Worm (Caenorhabditis elegans): ENCODE measurements around the gene apc-10.

DNA sequence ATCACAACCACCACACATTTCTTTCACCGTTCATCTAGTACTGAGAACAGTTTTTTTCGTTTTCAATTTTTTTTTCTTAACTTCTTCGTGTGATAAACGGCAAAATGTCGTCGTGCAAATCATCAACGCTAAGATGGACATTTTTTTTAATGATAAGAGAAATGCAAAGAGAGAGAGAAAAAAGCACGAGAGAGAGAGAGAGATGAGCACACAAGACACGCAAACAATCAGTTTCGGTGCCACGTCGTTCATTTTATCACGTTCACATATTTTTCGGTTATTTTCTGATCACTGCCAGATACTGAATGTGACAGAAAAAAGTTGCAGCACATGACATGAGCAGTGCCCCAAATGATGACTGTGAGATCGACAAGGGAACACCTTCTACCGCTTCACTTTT, 42.0 kb upstream of the apc-10 start, which contains the start of gene egl-9:
- no peak for TF ChIP-seq ama-1 (optimal IDR thresholded peaks at IDR 0.05)
- TF ChIP-seq pes-1 (GFP tag; IDR thresholded peaks at IDR 0.05), result no peak
- no peak for TF ChIP-seq ceh-36 (tag; optimal IDR thresholded peaks at IDR 0.05)
- no peak for TF ChIP-seq B0310.2 (tag; optimal IDR thresholded peaks at IDR 0.05)
